Fruit fly (Drosophila melanogaster): ENCODE data around the gene Sec71.
A peak's percentile ranks its signal among the peaks of the same experiment; 100 is the strongest.

Sec71 gene

DNA sequence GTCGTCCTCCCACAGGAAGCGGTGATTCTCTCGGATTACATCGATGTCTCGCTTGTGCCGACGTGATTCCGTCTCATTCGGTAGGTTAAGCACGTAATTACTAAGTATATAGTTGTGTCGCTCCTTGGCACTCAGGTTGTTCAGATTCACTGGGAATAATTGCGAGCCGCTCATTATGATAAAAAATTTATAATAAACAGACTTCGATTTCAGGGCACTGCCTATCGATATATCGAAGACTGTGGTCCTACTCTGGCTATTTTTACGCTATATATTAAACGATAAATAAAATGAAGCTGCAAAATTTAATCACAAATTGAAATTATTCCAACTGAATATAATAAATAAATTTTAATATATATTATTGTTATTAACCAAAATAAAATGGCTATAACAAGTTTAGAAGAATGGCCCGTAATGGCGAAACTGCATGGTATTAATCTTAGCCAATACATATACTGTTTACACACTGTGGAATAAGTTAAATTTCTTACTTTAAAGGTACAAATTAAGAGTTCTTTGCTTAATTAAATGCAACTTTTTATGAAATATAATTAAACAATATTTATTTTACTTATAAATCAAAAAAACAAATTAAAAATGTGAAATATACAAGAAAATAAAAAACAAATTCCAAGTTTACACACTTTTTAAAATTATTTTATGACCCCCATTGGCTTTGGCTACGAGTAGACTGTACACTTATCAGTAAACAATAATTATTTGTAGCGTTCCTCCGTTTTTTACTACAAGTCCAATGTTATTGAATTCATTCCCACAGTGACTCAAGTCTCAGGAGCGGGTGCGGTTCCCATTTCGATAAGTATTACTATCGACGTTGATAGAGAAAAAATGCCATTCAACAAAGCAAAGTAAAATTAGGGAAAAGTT lies 9.8 kb upstream of the Sec71 start, which contains the start of gene Eato (continued):
- TF ChIP-seq CG30020 (tag; optimal IDR thresholded peaks at IDR 0.05) (peak; percentile 71), Med (GFP tag) (peak; percentile 77), GATAe (GFP tag; conservative IDR thresholded peaks at IDR 0.05) (no peak), CG4282 (GFP tag; optimal IDR thresholded peaks at IDR 0.05) (no peak), CG16863 (GFP tag; optimal IDR thresholded peaks at IDR 0.05) (no peak), CG9727 (GFP tag; optimal IDR thresholded peaks at IDR 0.05) (peak; percentile 37), al (GFP tag; IDR thresholded peaks at IDR 0.05) (0 out of 2 replicates have a peak, but pooled peaks have one; percentile 31), grau (tag; optimal IDR thresholded peaks at IDR 0.05) (peak; percentile 8), Fer2 (tag; optimal IDR thresholded peaks at IDR 0.05) (no peak), peb (GFP tag; IDR thresholded peaks at IDR 0.05) (no peak), nmo (GFP tag; optimal IDR thresholded peaks at IDR 0.05) (peak; percentile 25), CG34422 (GFP tag; IDR thresholded peaks at IDR 0.05) (0 out of 3 replicates have a peak, but pooled peaks have one; percentile 26), CG30403 (GFP tag; optimal IDR thresholded peaks at IDR 0.05) (peak; percentile 7), ind (GFP tag; optimal IDR thresholded peaks at IDR 0.05) (peak; percentile 7), B-H2 (GFP tag; optimal IDR thresholded peaks at IDR 0.05) (no peak), CG1832 (GFP tag; optimal IDR thresholded peaks at IDR 0.05) (no peak), Chrac-16 (GFP tag; optimal IDR thresholded peaks at IDR 0.05) (peak; percentile 0), CHES-1-like (GFP tag; optimal IDR thresholded peaks at IDR 0.05) (no peak), Rfx (GFP tag; IDR thresholded peaks at IDR 0.05) (no peak; the same call in 1 of the 2 replicates), kay (GFP tag; optimal IDR thresholded peaks at IDR 0.05) (no peak), CG8281 (tag; optimal IDR thresholded peaks at IDR 0.05) (no peak), CG1024 (GFP tag; IDR thresholded peaks at IDR 0.05) (peak; percentile 19; the same call in 1 of the 2 replicates), sisA (GFP tag; IDR thresholded peaks at IDR 0.05) (no peak), CG6175 (GFP tag; IDR thresholded peaks at IDR 0.05) (no peak), hbn (GFP tag; IDR thresholded peaks at IDR 0.05; ENCODE audit: partially characterized antibody) (peak; percentile 38; the same call in 1 of the 2 replicates), sna (GFP tag; IDR thresholded peaks at IDR 0.05; ENCODE audit: partially characterized antibody) (0 out of 2 replicates have a peak, but pooled peaks have one; percentile 35), CG14860 (GFP tag; IDR thresholded peaks at IDR 0.05; ENCODE audit: partially characterized antibody) (peak; percentile 28; the same call in 1 of the 3 replicates), CG15073 (GFP tag; optimal IDR thresholded peaks at IDR 0.05) (no peak), Scr (GFP tag; IDR thresholded peaks at IDR 0.05; ENCODE audit: partially characterized antibody) (peak; percentile 54), caup (GFP tag; optimal IDR thresholded peaks at IDR 0.05; ENCODE audit: severe bottlenecking) (no peak), NfI (GFP tag; optimal IDR thresholded peaks at IDR 0.05) (no peak), otp (GFP tag; IDR thresholded peaks at IDR 0.05) (no peak), CG10979 (tag; optimal IDR thresholded peaks at IDR 0.05) (no peak), CG14965 (GFP tag; optimal IDR thresholded peaks at IDR 0.05; ENCODE audit: borderline replicate concordance) (no peak), CG17612 (GFP tag; IDR thresholded peaks at IDR 0.05) (no peak), maf-S (GFP tag; optimal IDR thresholded peaks at IDR 0.05) (no peak), phol (tag; optimal IDR thresholded peaks at IDR 0.05) (peak; percentile 38), sima (GFP tag; optimal IDR thresholded peaks at IDR 0.05) (no peak), Gug (GFP tag; IDR thresholded peaks at IDR 0.05) (peak; percentile 11; the same call in 1 of the 4 replicates), CG13424 (tag; optimal IDR thresholded peaks at IDR 0.05) (peak; percentile 16), CG10462 (GFP tag; optimal IDR thresholded peaks at IDR 0.05) (no peak), CG12391 (tag; optimal IDR thresholded peaks at IDR 0.05) (peak; percentile 17), MESR4 (GFP tag; optimal IDR thresholded peaks at IDR 0.05) (peak; percentile 47), crp (GFP tag; optimal IDR thresholded peaks at IDR 0.05) (no peak), mam (GFP tag; optimal IDR thresholded peaks at IDR 0.05) (peak; percentile 22), slbo (GFP tag; IDR thresholded peaks at IDR 0.05) (peak; percentile 55), CG2678 (tag; optimal IDR thresholded peaks at IDR 0.05) (no peak), CG7839 (tag; optimal IDR thresholded peaks at IDR 0.05) (no peak)

Measured in whole organism, embryonic.